Worm (Caenorhabditis elegans): ENCODE results near the gene rpl-26.

rpl-26 gene

ce11 chrII:8561227-8561626 lies 41.4 kb upstream of the rpl-26 start, which contains the start of gene iff-2 (continued):
- no peak for TF ChIP-seq F57C9.4 (tag; optimal IDR thresholded peaks at IDR 0.05)
- TF ChIP-seq xnd-1 (tag; optimal IDR thresholded peaks at IDR 0.05), result no peak
- peak; percentile 98 for TF ChIP-seq tlf-1 (GFP tag; optimal IDR thresholded peaks at IDR 0.05)
- TF ChIP-seq die-1 (tag; optimal IDR thresholded peaks at IDR 0.05), result peak; percentile 66
- peak; percentile 97 for TF ChIP-seq K11D2.4 (GFP tag; IDR thresholded peaks at IDR 0.05)
- peak; percentile 97; the same call in 1 of the 2 replicates for TF ChIP-seq madf-3 (GFP tag; IDR thresholded peaks at IDR 0.05)
- peak; percentile 68 for TF ChIP-seq ama-1 (optimal IDR thresholded peaks at IDR 0.05)
- TF ChIP-seq ama-1 (GFP tag; optimal IDR thresholded peaks at IDR 0.05), result no peak
- TF ChIP-seq ztf-26 (tag; optimal IDR thresholded peaks at IDR 0.05), result peak; percentile 98
- peak; percentile 89 for TF ChIP-seq ceh-100 (GFP tag; IDR thresholded peaks at IDR 0.05)
- no peak for TF ChIP-seq hlh-26 (GFP tag; conservative IDR thresholded peaks at IDR 0.05)
- TF ChIP-seq mes-4 (tag; optimal IDR thresholded peaks at IDR 0.05), result no peak
- peak; percentile 95 for TF ChIP-seq hmg-1.2 (GFP tag; IDR thresholded peaks at IDR 0.05)
- TF ChIP-seq cebp-1 (GFP tag; IDR thresholded peaks at IDR 0.05), result peak; percentile 89
- TF ChIP-seq cebp-1 (tag; optimal IDR thresholded peaks at IDR 0.05), result peak; percentile 97
- 0 out of 2 replicates have a peak, but pooled peaks have one; percentile 51 for TF ChIP-seq cebp-2 (GFP tag; IDR thresholded peaks at IDR 0.05)
- no peak for TF ChIP-seq Y53F4B.3 (GFP tag; IDR thresholded peaks at IDR 0.05)
- no peak for TF ChIP-seq ceh-79 (tag; optimal IDR thresholded peaks at IDR 0.05)
- no peak for TF ChIP-seq F55B11.4 (tag; optimal IDR thresholded peaks at IDR 0.05; ENCODE audit: borderline replicate concordance, insufficient read depth)
- peak; percentile 93 for TF ChIP-seq repo-1 (tag; optimal IDR thresholded peaks at IDR 0.05)
- TF ChIP-seq ztf-22 (GFP tag; optimal IDR thresholded peaks at IDR 0.05), result peak; percentile 95
- TF ChIP-seq nfya-1 (tag; optimal IDR thresholded peaks at IDR 0.05; ENCODE audit: borderline replicate concordance, insufficient read depth), result no peak
- peak; percentile 38 for TF ChIP-seq B0261.1 (tag; optimal IDR thresholded peaks at IDR 0.05)
- no peak for TF ChIP-seq madf-6 (GFP tag; IDR thresholded peaks at IDR 0.05)
- peak; percentile 97 for TF ChIP-seq nfyb-1 (GFP tag; IDR thresholded peaks at IDR 0.05)
- peak; percentile 36 for TF ChIP-seq akir-1 (GFP tag; optimal IDR thresholded peaks at IDR 0.05)
- TF ChIP-seq F49E8.2 (tag; optimal IDR thresholded peaks at IDR 0.05; ENCODE audit: insufficient read depth), result no peak
- TF ChIP-seq lin-35 (GFP tag; optimal IDR thresholded peaks at IDR 0.05), result peak; percentile 29 to 96 (median 79)
- peak; percentile 99 for TF ChIP-seq ets-4 (GFP tag; optimal IDR thresholded peaks at IDR 0.05)
- no peak for TF ChIP-seq lsy-27 (tag; optimal IDR thresholded peaks at IDR 0.05; ENCODE audit: borderline replicate concordance, insufficient read depth)
- no peak for TF ChIP-seq madf-8 (GFP tag; conservative IDR thresholded peaks at IDR 0.05)
- TF ChIP-seq ccch-3 (GFP tag; optimal IDR thresholded peaks at IDR 0.05), result peak; percentile 39
- peak; percentile 84; the same call in 1 of the 2 replicates for TF ChIP-seq bed-2 (GFP tag; IDR thresholded peaks at IDR 0.05)
- TF ChIP-seq ceh-40 (GFP tag; IDR thresholded peaks at IDR 0.05), result 0 out of 2 replicates have a peak, but pooled peaks have one; percentile 64

ce11 chrII:8562002-8562401 lies 40.6 kb upstream of the rpl-26 start, which contains the start of gene F54C9.14:
Gene F54C9.14 (plus strand): TSS chrII:8562302.
- TF ChIP-seq dpff-1 (tag; optimal IDR thresholded peaks at IDR 0.05) (no peak), akir-1 (GFP tag; optimal IDR thresholded peaks at IDR 0.05) (no peak), hmg-20 (GFP tag; IDR thresholded peaks at IDR 0.05) (no peak), K12H6.12 (tag; optimal IDR thresholded peaks at IDR 0.05) (no peak), F22D6.2 (tag; optimal IDR thresholded peaks at IDR 0.05) (no peak), F57A8.1 (GFP tag; optimal IDR thresholded peaks at IDR 0.05) (no peak), mxl-1 (tag; optimal IDR thresholded peaks at IDR 0.05) (no peak), efl-1 (GFP tag; optimal IDR thresholded peaks at IDR 0.05) (no peak), F52B5.7 (tag; optimal IDR thresholded peaks at IDR 0.05) (no peak), dpl-1 (GFP tag; optimal IDR thresholded peaks at IDR 0.05) (no peak), egrh-3 (GFP tag; IDR thresholded peaks at IDR 0.05) (no peak), nhr-90 (tag; optimal IDR thresholded peaks at IDR 0.05) (no peak), bed-1 (GFP tag; IDR thresholded peaks at IDR 0.05) (no peak)

All from whole organism, young adult.